Worm (Caenorhabditis elegans): ENCODE data around the gene act-1.
"Not testable (repeated sequence)": the region's sequence is repeated elsewhere in the genome, so short reads cannot be mapped to it uniquely, and the experiment has no call there.

act-1 gene

ce11 chrV:11078104-11078724, 2.6 kb upstream of the act-1 start, which contains the start of gene act-2:
act-2 (minus strand) TSS chrV:11078154.
- peak; percentile 80 for TF ChIP-seq W03F9.2 (tag; optimal IDR thresholded peaks at IDR 0.05)
- TF ChIP-seq him-1 (tag; optimal IDR thresholded peaks at IDR 0.05): no peak

ce11 chrV:11078874-11079273, 2.0 kb upstream of the act-1 start:
- no peak for TF ChIP-seq dao-5 (tag; optimal IDR thresholded peaks at IDR 0.05)
- TF ChIP-seq him-1 (tag; optimal IDR thresholded peaks at IDR 0.05): no peak
- no peak for TF ChIP-seq W03F9.2 (tag; optimal IDR thresholded peaks at IDR 0.05)

- no peak for TF ChIP-seq dao-5 (tag; optimal IDR thresholded peaks at IDR 0.05)
- TF ChIP-seq W03F9.2 (tag; optimal IDR thresholded peaks at IDR 0.05): no peak
- TF ChIP-seq him-1 (tag; optimal IDR thresholded peaks at IDR 0.05): no peak
Observed at ce11 chrV:11082475-11082874, 1.6 kb downstream of the act-1 start.

ce11 chrV:11082964-11083363, 2.1 kb downstream of the act-1 start:
- TF ChIP-seq him-1 (tag; optimal IDR thresholded peaks at IDR 0.05): no peak
- no peak for TF ChIP-seq dao-5 (tag; optimal IDR thresholded peaks at IDR 0.05)
- no peak for TF ChIP-seq W03F9.2 (tag; optimal IDR thresholded peaks at IDR 0.05)

- TF ChIP-seq dao-5 (tag; optimal IDR thresholded peaks at IDR 0.05): no peak
- no peak for TF ChIP-seq him-1 (tag; optimal IDR thresholded peaks at IDR 0.05)
- no peak for TF ChIP-seq W03F9.2 (tag; optimal IDR thresholded peaks at IDR 0.05)
Observed at ce11 chrV:11083691-11084090, 2.8 kb downstream of the act-1 start.

- TF ChIP-seq him-1 (tag; optimal IDR thresholded peaks at IDR 0.05) (no peak), W03F9.2 (tag; optimal IDR thresholded peaks at IDR 0.05) (no peak), dao-5 (tag; optimal IDR thresholded peaks at IDR 0.05) (no peak)
Observed at ce11 chrV:11087119-11087518, 6.3 kb downstream of the act-1 start.

- TF ChIP-seq W03F9.2 (tag; optimal IDR thresholded peaks at IDR 0.05): no peak
- TF ChIP-seq dao-5 (tag; optimal IDR thresholded peaks at IDR 0.05): no peak
Observed at ce11 chrV:11087519-11087998, 6.7 kb downstream of the act-1 start, which contains the start of gene Y42A5A.1. Y42A5A.1 (plus strand) TSS chrV:11087948.

ce11 chrV:11093163-11094091, 12.6 kb downstream of the act-1 start, which contains the start of gene lact-8:
lact-8 (minus strand) TSS chrV:11093607.
- TF ChIP-seq him-1 (tag; optimal IDR thresholded peaks at IDR 0.05) (no peak), dao-5 (tag; optimal IDR thresholded peaks at IDR 0.05) (no peak), W03F9.2 (tag; optimal IDR thresholded peaks at IDR 0.05) (no peak)

ce11 chrV:11094698-11095097, 13.8 kb downstream of the act-1 start:
- TF ChIP-seq W03F9.2 (tag; optimal IDR thresholded peaks at IDR 0.05) (no peak), him-1 (tag; optimal IDR thresholded peaks at IDR 0.05) (no peak), dao-5 (tag; optimal IDR thresholded peaks at IDR 0.05) (no peak)

ce11 chrV:11095873-11096272, 15.0 kb downstream of the act-1 start, which contains the start of gene Y42A5A.3:
Y42A5A.3 (minus strand) TSS chrV:11095973.
- TF ChIP-seq him-1 (tag; optimal IDR thresholded peaks at IDR 0.05) (no peak), dao-5 (tag; optimal IDR thresholded peaks at IDR 0.05) (no peak), W03F9.2 (tag; optimal IDR thresholded peaks at IDR 0.05) (no peak)

- no peak for TF ChIP-seq dao-5 (tag; optimal IDR thresholded peaks at IDR 0.05)
- no peak for TF ChIP-seq him-1 (tag; optimal IDR thresholded peaks at IDR 0.05)
- TF ChIP-seq W03F9.2 (tag; optimal IDR thresholded peaks at IDR 0.05): no peak
Observed at ce11 chrV:11098599-11098998, 17.7 kb downstream of the act-1 start, which contains the start of gene cdkl-1. cdkl-1 (plus strand) TSS chrV:11098899.

- no peak for TF ChIP-seq him-1 (tag; optimal IDR thresholded peaks at IDR 0.05)
- TF ChIP-seq W03F9.2 (tag; optimal IDR thresholded peaks at IDR 0.05): no peak
- TF ChIP-seq dao-5 (tag; optimal IDR thresholded peaks at IDR 0.05): no peak
Observed at ce11 chrV:11104408-11104807, 23.6 kb downstream of the act-1 start.

ce11 chrV:11109647-11110046, 28.8 kb downstream of the act-1 start, which contains the start of gene Y42A5A.5:
Y42A5A.5 (minus strand) TSS chrV:11109747.
- TF ChIP-seq him-1, W03F9.2, dao-5 (tag; optimal IDR thresholded peaks at IDR 0.05): not testable (repeated sequence)

Measured in whole organism, L4/young adult.